Worm (Caenorhabditis elegans) whole organism, L3 larva: ENCODE data around the gene nhr-76.

Experiments used
- R02D3.7 ChIP-seq: fragments of 150-350 bp; optimal IDR thresholded peaks from 2 replicates; lab custom pipeline; 2014; ENCODE audit warnings: missing biosample characterization, missing genetic modification characterization
- ZK546.5 ChIP-seq: sonication (generic microtip); optimal IDR thresholded peaks from 2 replicates; lab custom pipeline; 2017; ENCODE audit warnings: missing biosample characterization, missing genetic modification characterization
- aly-2 ChIP-seq: fragments of 150-350 bp; optimal IDR thresholded peaks from 2 replicates; lab custom pipeline; 2014; ENCODE audit warnings: missing biosample characterization, missing genetic modification characterization
- ama-1 ChIP-seq: fragments of 150-350 bp; optimal IDR thresholded peaks from 2 replicates; lab custom pipeline; 2018
- ceh-28 ChIP-seq: fragments of 150-350 bp; optimal IDR thresholded peaks from 2 replicates; lab custom pipeline; 2014; ENCODE audit warnings: missing biosample characterization, missing genetic modification reagents, missing genetic modification characterization
- ceh-82 ChIP-seq: fragments of 150-350 bp; optimal IDR thresholded peaks from 2 replicates; lab custom pipeline; 2014; ENCODE audit warnings: missing biosample characterization, missing genetic modification characterization
- ceh-9 ChIP-seq: sonication (generic microtip); optimal IDR thresholded peaks from 2 replicates; lab custom pipeline; 2018; ENCODE audit warnings: missing biosample characterization, missing genetic modification characterization
- daf-12 ChIP-seq: fragments of 150-350 bp; optimal IDR thresholded peaks from 2 replicates; lab custom pipeline; 2014; ENCODE audit warnings: missing biosample characterization, missing genetic modification reagents, missing genetic modification characterization
- egl-27 ChIP-seq: sonication (generic microtip); optimal IDR thresholded peaks from 4 replicates; lab custom pipeline; 2017; ENCODE audit warnings: missing biosample characterization, missing genetic modification reagents, missing genetic modification characterization
- egl-5 ChIP-seq: fragments of 150-350 bp; optimal IDR thresholded peaks from 2 replicates; lab custom pipeline; 2017; ENCODE audit warnings: missing biosample characterization, missing genetic modification reagents, missing genetic modification characterization, inconsistent platforms
- elt-2 ChIP-seq: sonication (generic microtip); optimal IDR thresholded peaks from 2 replicates; lab custom pipeline; 2016; ENCODE audit warnings: missing genetic modification reagents, mild to moderate bottlenecking, missing genetic modification characterization, missing compliant biosample characterization
- elt-3 ChIP-seq, 3 experiments: fragments of 150-350 bp in 1 of 3; sonication (generic microtip) in 2 of 3; optimal IDR thresholded peaks; 2 replicates in 2 of 3; 4 replicates in 1 of 3; lab custom pipeline; 2014 to 2017; ENCODE audit warnings: missing biosample characterization in 3 of 3, missing genetic modification characterization in 3 of 3
- fkh-10 ChIP-seq: sonication (generic microtip); optimal IDR thresholded peaks from 2 replicates; lab custom pipeline; 2017; ENCODE audit warnings: missing biosample characterization, missing genetic modification reagents, missing genetic modification characterization
- fos-1 ChIP-seq: fragments of 150-350 bp; optimal IDR thresholded peaks from 2 replicates; lab custom pipeline; 2014; ENCODE audit warnings: missing biosample characterization, missing genetic modification characterization
- hmg-11 ChIP-seq: sonication (generic microtip); optimal IDR thresholded peaks from 2 replicates; lab custom pipeline; 2016; ENCODE audit warnings: missing genetic modification characterization, missing compliant biosample characterization
- jun-1 ChIP-seq: fragments of 150-350 bp; optimal IDR thresholded peaks from 2 replicates; lab custom pipeline; 2014; ENCODE audit warnings: missing biosample characterization, missing genetic modification reagents, missing genetic modification characterization
- lin-15B ChIP-seq: fragments of 150-350 bp; optimal IDR thresholded peaks from 2 replicates; lab custom pipeline; 2014; ENCODE audit warnings: missing biosample characterization, missing genetic modification characterization
- lin-39 ChIP-seq: fragments of 150-350 bp; optimal IDR thresholded peaks from 2 replicates; lab custom pipeline; 2018; ENCODE audit warnings: missing biosample characterization, missing genetic modification reagents, missing genetic modification characterization
- lsy-12 ChIP-seq: sonication (generic microtip); optimal IDR thresholded peaks from 2 replicates; lab custom pipeline; 2016; ENCODE audit warnings: mild to moderate bottlenecking, missing genetic modification characterization, missing compliant biosample characterization
- nfya-1 ChIP-seq: sonication (generic microtip); optimal IDR thresholded peaks from 2 replicates; lab custom pipeline; 2017; ENCODE audit warnings: missing genetic modification characterization, mild to moderate bottlenecking, missing compliant biosample characterization, antibody characterized with exemption, moderate library complexity; ENCODE audit not compliant: insufficient read depth
- nhr-12 ChIP-seq: fragments of 150-350 bp; optimal IDR thresholded peaks from 2 replicates; lab custom pipeline; 2014; ENCODE audit warnings: missing biosample characterization, missing genetic modification characterization
- nhr-23 ChIP-seq: fragments of 150-350 bp; optimal IDR thresholded peaks from 2 replicates; lab custom pipeline; 2014; ENCODE audit warnings: missing biosample characterization, missing genetic modification reagents, missing genetic modification characterization
- nhr-28 ChIP-seq: fragments of 150-350 bp; optimal IDR thresholded peaks from 2 replicates; lab custom pipeline; 2014; ENCODE audit warnings: missing biosample characterization, missing genetic modification characterization
- nhr-43 ChIP-seq: sonication (generic microtip); optimal IDR thresholded peaks from 2 replicates; lab custom pipeline; 2016; ENCODE audit warnings: mild to moderate bottlenecking, missing genetic modification characterization, missing compliant biosample characterization; ENCODE audit not compliant: poor library complexity, severe bottlenecking
- nhr-67 ChIP-seq: fragments of 150-350 bp; optimal IDR thresholded peaks from 2 replicates; lab custom pipeline; 2014; ENCODE audit warnings: missing biosample characterization, missing genetic modification characterization
- nhr-76 ChIP-seq: fragments of 150-350 bp; sonication (generic microtip); optimal IDR thresholded peaks from 5 replicates; lab custom pipeline; 2014; ENCODE audit warnings: missing biosample characterization, missing genetic modification characterization
- nhr-77 ChIP-seq: fragments of 150-350 bp; optimal IDR thresholded peaks from 2 replicates; lab custom pipeline; 2014; ENCODE audit warnings: missing biosample characterization, missing genetic modification characterization
- pqm-1 ChIP-seq: fragments of 150-350 bp; optimal IDR thresholded peaks from 2 replicates; lab custom pipeline; 2017; ENCODE audit warnings: missing biosample characterization, missing genetic modification characterization, inconsistent platforms
- sea-2 ChIP-seq: fragments of 150-350 bp; sonication (generic microtip); optimal IDR thresholded peaks from 4 replicates; lab custom pipeline; 2014; ENCODE audit warnings: missing biosample characterization, missing genetic modification reagents, missing genetic modification characterization
- skn-1 ChIP-seq: fragments of 150-350 bp; optimal IDR thresholded peaks from 2 replicates; lab custom pipeline; 2014; ENCODE audit warnings: missing biosample characterization, missing genetic modification characterization
- snpc-4 ChIP-seq: fragments of 150-350 bp; optimal IDR thresholded peaks from 2 replicates; lab custom pipeline; 2014; ENCODE audit warnings: missing biosample characterization, missing genetic modification characterization
- tbx-2 ChIP-seq: sonication (generic microtip); optimal IDR thresholded peaks from 2 replicates; lab custom pipeline; 2016; ENCODE audit warnings: mild to moderate bottlenecking, missing genetic modification characterization, missing compliant biosample characterization
- unc-62 ChIP-seq: fragments of 150-350 bp; sonication (generic microtip); optimal IDR thresholded peaks from 4 replicates; lab custom pipeline; 2014; ENCODE audit warnings: missing biosample characterization, missing genetic modification reagents, missing genetic modification characterization
- ztf-11 ChIP-seq: fragments of 150-350 bp; optimal IDR thresholded peaks from 2 replicates; lab custom pipeline; 2014; ENCODE audit warnings: missing biosample characterization, missing genetic modification characterization
- ztf-4 ChIP-seq: fragments of 150-350 bp; optimal IDR thresholded peaks from 2 replicates; lab custom pipeline; 2014; ENCODE audit warnings: missing biosample characterization, missing genetic modification characterization

nhr-76 gene

DNA sequence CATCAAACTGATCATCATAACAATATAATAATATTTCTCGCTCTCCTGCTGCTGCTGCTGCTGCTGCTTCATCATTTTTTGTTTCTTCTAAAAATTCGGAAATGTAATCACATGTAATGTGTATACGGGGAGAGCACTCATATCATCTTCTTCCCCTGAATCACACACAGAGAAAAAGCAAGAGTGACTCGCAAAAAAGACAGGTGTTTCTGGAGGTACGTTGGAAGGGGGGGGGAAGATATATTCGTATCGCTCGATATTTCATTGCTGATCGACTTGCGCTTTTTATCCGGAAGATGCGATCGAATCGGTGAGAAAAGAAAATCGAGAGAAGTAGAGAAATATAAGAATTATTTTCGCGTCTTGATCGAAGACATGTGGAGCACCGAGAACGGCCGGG is 19.7 kb upstream of the nhr-76 start:
- TF ChIP-seq nfya-1, result peak; percentile 2
- TF ChIP-seq jun-1, result no peak
- TF ChIP-seq elt-3 (tag; optimal IDR thresholded peaks at IDR 0.05; lab: Kevin White, UChicago), result no peak
- no peak for TF ChIP-seq hmg-11 (tag; lab: Kevin White, UChicago)
- TF ChIP-seq nhr-77, result no peak
- no peak for TF ChIP-seq ztf-4
- no peak for TF ChIP-seq snpc-4

DNA sequence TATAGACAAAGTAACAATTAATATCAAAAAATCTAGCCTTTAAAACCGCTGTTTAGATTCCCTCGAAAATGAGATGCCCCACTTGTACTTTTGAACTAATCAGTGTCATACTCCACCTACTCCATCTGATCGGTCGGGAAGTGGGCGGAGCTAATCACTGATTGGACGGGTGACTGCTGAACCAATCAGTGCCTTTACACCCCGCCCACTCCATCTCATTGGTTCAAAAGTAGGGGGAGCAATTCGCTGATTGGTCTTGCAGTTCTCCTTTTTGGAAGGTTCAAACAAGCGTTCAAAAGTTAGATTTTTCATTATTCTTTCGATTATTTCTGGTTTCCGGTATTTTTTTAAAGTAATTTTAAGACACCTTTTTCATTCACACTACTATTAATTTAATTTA is 14.2 kb upstream of the nhr-76 start:
- TF ChIP-seq egl-5 (tag; lab: Kevin White, UChicago) (no peak), nfya-1 (peak; percentile 96), lsy-12 (no peak)

ce11 chrIV:615244-615643 is 12.1 kb upstream of the nhr-76 start, which contains the start of gene C18H7.1:
Gene C18H7.1, plus strand, starts transcription at chrIV:615544.
- TF ChIP-seq nhr-23 (no peak), jun-1 (no peak), nhr-28 (tag; lab: Kevin White, UChicago) (no peak), nhr-76 (no peak), ztf-11 (tag; lab: Kevin White, UChicago) (no peak), lin-15B (tag; lab: Kevin White, UChicago) (no peak), lin-39 (no peak), ceh-28 (tag; lab: Kevin White, UChicago) (no peak), tbx-2 (tag; lab: Kevin White, UChicago) (no peak), daf-12 (tag; lab: Kevin White, UChicago) (no peak), aly-2 (no peak), fos-1 (tag; lab: Kevin White, UChicago) (no peak), ZK546.5 (tag; lab: Kevin White, UChicago) (no peak), nhr-12 (tag; lab: Kevin White, UChicago) (no peak), ama-1 (lab: Kevin White, UChicago) (no peak), R02D3.7 (no peak), unc-62 (GFP tag; lab: Kevin White, UChicago) (no peak), nhr-67 (tag; lab: Kevin White, UChicago) (no peak)

- TF ChIP-seq nhr-43 (tag; lab: Kevin White, UChicago) (no peak), nfya-1 (no peak), egl-5 (tag; lab: Kevin White, UChicago) (no peak), nhr-23 (no peak), ama-1 (lab: Kevin White, UChicago) (no peak), fkh-10 (GFP tag; lab: Kevin White, UChicago) (no peak), hmg-11 (tag; lab: Kevin White, UChicago) (no peak), daf-12 (tag; lab: Kevin White, UChicago) (no peak), ztf-4 (no peak), ceh-9 (tag; lab: Kevin White, UChicago) (no peak), sea-2 (GFP tag; lab: Kevin White, UChicago) (no peak), ztf-11 (tag; lab: Kevin White, UChicago) (no peak), lsy-12 (no peak), nhr-28 (tag; lab: Kevin White, UChicago) (no peak), pqm-1 (tag; lab: Kevin White, UChicago) (no peak), nhr-77 (no peak), ceh-28 (tag; lab: Kevin White, UChicago) (no peak)
Observed at ce11 chrIV:619766-620165, 7.6 kb upstream of the nhr-76 start.

DNA sequence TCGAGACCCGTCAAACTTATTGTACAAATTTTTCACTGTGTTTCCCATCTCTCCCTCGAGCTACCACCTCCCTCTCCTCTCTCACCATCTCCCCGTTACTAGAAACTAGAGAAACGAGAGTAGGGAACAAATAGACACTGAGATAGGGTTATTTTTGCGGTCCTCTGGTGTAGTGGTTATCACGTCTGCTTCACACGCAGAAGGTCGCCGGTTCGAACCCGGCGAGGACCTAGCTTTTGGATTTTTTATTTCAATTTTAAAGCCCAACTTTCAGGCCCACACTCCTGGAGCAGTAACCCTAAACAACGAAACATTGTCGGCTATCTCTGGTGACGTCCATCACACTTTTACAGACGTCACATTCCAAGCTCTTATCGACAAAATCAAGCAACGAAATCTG is 7.0 kb upstream of the nhr-76 start:
- no peak for TF ChIP-seq ceh-82
- TF ChIP-seq egl-27 (tag; lab: Kevin White, UChicago), result peak; percentile 70
- TF ChIP-seq pqm-1 (tag; lab: Kevin White, UChicago), result peak; percentile 33
- no peak for TF ChIP-seq ztf-4
- peak; percentile 53 for TF ChIP-seq lsy-12
- peak; percentile 26 for TF ChIP-seq elt-2 (tag; lab: Kevin White, UChicago)
- TF ChIP-seq nhr-28 (tag; lab: Kevin White, UChicago), result no peak
- peak; percentile 50 for TF ChIP-seq nfya-1
- peak; percentile 14 for TF ChIP-seq skn-1 (tag; lab: Kevin White, UChicago)
- TF ChIP-seq lin-15B (tag; lab: Kevin White, UChicago), result peak; percentile 51
- TF ChIP-seq lin-39, result peak; percentile 58
- TF ChIP-seq hmg-11 (tag; lab: Kevin White, UChicago), result peak; percentile 82
- TF ChIP-seq tbx-2 (tag; lab: Kevin White, UChicago), result peak; percentile 10
